Worm (Caenorhabditis elegans): ENCODE data around the gene srj-21.

DNA sequence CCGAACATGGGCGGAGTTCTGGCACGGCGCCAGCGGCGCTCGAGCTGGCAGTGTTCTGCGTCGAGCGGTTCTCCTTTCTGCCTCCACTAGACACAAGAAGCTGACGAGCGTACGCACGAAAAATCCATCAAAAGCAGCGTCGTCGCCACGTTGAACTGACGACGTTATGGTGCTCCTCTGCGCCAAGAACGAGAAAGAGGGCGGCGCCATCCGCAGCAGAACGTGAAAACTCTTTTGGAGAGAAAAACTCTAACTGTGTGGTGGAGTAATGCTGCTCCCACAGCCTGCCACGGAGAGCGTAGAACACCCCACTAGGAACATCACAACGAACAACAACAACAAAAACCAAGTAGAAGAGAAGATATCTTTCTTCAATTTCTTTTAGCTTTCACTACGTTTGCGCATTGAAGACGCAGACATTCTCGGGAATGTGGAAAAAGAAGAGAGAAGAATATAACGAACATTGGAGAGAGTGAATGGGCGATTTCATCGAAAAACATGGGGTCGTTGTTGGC lies 23.2 kb upstream of the srj-21 start:
- TF ChIP-seq mab-5 (tag; optimal IDR thresholded peaks at IDR 0.05) (no peak), lin-13 (GFP tag; optimal IDR thresholded peaks at IDR 0.05) (no peak), snpc-4 (tag; optimal IDR thresholded peaks at IDR 0.05) (no peak)

Data from whole organism, L2 larva.